Fruit fly (Drosophila melanogaster): ENCODE results near the gene Nrx-1.

The Nrx-1 gene

DNA sequence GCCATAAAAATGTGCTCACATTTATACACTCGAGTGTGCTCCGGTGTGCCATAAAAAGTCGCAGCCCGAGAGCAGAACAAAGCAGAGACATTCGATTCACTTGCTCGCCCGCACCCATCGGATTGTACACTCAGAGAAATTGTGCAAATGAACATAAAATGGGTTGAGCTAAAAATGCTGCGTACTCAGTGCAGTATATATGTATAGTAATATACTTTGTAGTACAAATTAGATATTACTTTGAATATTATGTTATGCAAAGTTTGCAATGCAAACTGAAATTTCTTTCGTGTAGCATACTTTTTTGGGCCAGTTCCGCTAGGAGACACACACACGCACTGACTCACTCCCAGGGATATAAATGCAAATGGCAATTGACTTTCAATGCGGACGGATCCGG, 35.3 kb downstream of the Nrx-1 start (continued):
- TF ChIP-seq Fer3 (tag; optimal IDR thresholded peaks at IDR 0.05) = peak; percentile 17
- TF ChIP-seq Kr (GFP tag; optimal IDR thresholded peaks at IDR 0.05) = no peak
- TF ChIP-seq CG2120 (GFP tag; optimal IDR thresholded peaks at IDR 0.05) = peak; percentile 58
- no peak for TF ChIP-seq CG12744 (GFP tag; optimal IDR thresholded peaks at IDR 0.05)
- peak; percentile 24 for TF ChIP-seq PHDP (tag; optimal IDR thresholded peaks at IDR 0.05)
- TF ChIP-seq vfl (GFP tag; optimal IDR thresholded peaks at IDR 0.05) = no peak
- TF ChIP-seq Hr51 (GFP tag; optimal IDR thresholded peaks at IDR 0.05) = peak in 1 of 2 experiments; percentile 37
- no peak for TF ChIP-seq chinmo (GFP tag; IDR thresholded peaks at IDR 0.05; ENCODE audit: partially characterized antibody)
- peak; percentile 18; the same call in 1 of the 2 replicates for TF ChIP-seq lmd (GFP tag; IDR thresholded peaks at IDR 0.05)
- no peak for TF ChIP-seq CG10462 (GFP tag; optimal IDR thresholded peaks at IDR 0.05)
- 0 out of 3 replicates have a peak, but pooled peaks have one; percentile 22 for TF ChIP-seq Aef1 (GFP tag; IDR thresholded peaks at IDR 0.05)
- TF ChIP-seq p53 (GFP tag; optimal IDR thresholded peaks at IDR 0.05) = no peak
- no peak for TF ChIP-seq stc (GFP tag; IDR thresholded peaks at IDR 0.05)
- no peak for TF ChIP-seq chn (GFP tag; optimal IDR thresholded peaks at IDR 0.05)
- no peak for TF ChIP-seq CG10321 (GFP tag; IDR thresholded peaks at IDR 0.05)
- peak; percentile 22 for TF ChIP-seq lilli (GFP tag; optimal IDR thresholded peaks at IDR 0.05)
- no peak for TF ChIP-seq CG14860 (GFP tag; IDR thresholded peaks at IDR 0.05; ENCODE audit: partially characterized antibody)
- TF ChIP-seq maf-S (GFP tag; optimal IDR thresholded peaks at IDR 0.05) = no peak
- TF ChIP-seq Lhr (GFP tag; optimal IDR thresholded peaks at IDR 0.05) = no peak
- no peak for TF ChIP-seq fu2 (GFP tag; optimal IDR thresholded peaks at IDR 0.05)
- TF ChIP-seq slou (GFP tag; optimal IDR thresholded peaks at IDR 0.05) = no peak
- TF ChIP-seq prd (optimal IDR thresholded peaks at IDR 0.05) = no peak
- TF ChIP-seq prd (GFP tag; IDR thresholded peaks at IDR 0.05) = peak; percentile 40; the same call in 1 of the 3 replicates
- no peak for TF ChIP-seq CTCF (GFP tag; optimal IDR thresholded peaks at IDR 0.05)
- no peak for TF ChIP-seq abd-A (tag; optimal IDR thresholded peaks at IDR 0.05)
- no peak for TF ChIP-seq Dfd (GFP tag; optimal IDR thresholded peaks at IDR 0.05)
- peak; percentile 61 for TF ChIP-seq Hmr (GFP tag; optimal IDR thresholded peaks at IDR 0.05)
- no peak for TF ChIP-seq insv (GFP tag; optimal IDR thresholded peaks at IDR 0.05)
- 0 out of 2 replicates have a peak, but pooled peaks have one; percentile 35 for TF ChIP-seq Atf6 (GFP tag; IDR thresholded peaks at IDR 0.05)
- no peak for TF ChIP-seq dm (GFP tag; optimal IDR thresholded peaks at IDR 0.05)
- peak; percentile 17 for TF ChIP-seq CG10147 (GFP tag; optimal IDR thresholded peaks at IDR 0.05)
- TF ChIP-seq Hsf (GFP tag; optimal IDR thresholded peaks at IDR 0.05) = no peak
- TF ChIP-seq CG11696 (GFP tag; IDR thresholded peaks at IDR 0.05) = no peak
- no peak for TF ChIP-seq CG8290 (GFP tag; optimal IDR thresholded peaks at IDR 0.05)
- TF ChIP-seq CG8290 (tag; optimal IDR thresholded peaks at IDR 0.05) = peak in 1 of 2 experiments; percentile 65
- TF ChIP-seq CG5245 (GFP tag; optimal IDR thresholded peaks at IDR 0.05) = no peak
- TF ChIP-seq Dref (GFP tag; IDR thresholded peaks at IDR 0.05) = no peak
- no peak for TF ChIP-seq NK7.1 (GFP tag; optimal IDR thresholded peaks at IDR 0.05)
- peak; percentile 37 for TF ChIP-seq grau (tag; optimal IDR thresholded peaks at IDR 0.05)
- 0 out of 3 replicates have a peak, but pooled peaks have one; percentile 26 for TF ChIP-seq dysf (GFP tag; IDR thresholded peaks at IDR 0.05)
- TF ChIP-seq CG15514 (GFP tag; optimal IDR thresholded peaks at IDR 0.05) = peak; percentile 17
- TF ChIP-seq Dp (GFP tag; optimal IDR thresholded peaks at IDR 0.05) = no peak
- peak; percentile 33; the same call in 1 of the 2 replicates for TF ChIP-seq E2f1 (GFP tag; IDR thresholded peaks at IDR 0.05)
- peak; percentile 19 for TF ChIP-seq CG15269 (tag; optimal IDR thresholded peaks at IDR 0.05)
- peak; percentile 12 for TF ChIP-seq NfI (GFP tag; optimal IDR thresholded peaks at IDR 0.05)
- TF ChIP-seq CG10979 (tag; optimal IDR thresholded peaks at IDR 0.05) = no peak
- TF ChIP-seq esg (GFP tag; conservative IDR thresholded peaks at IDR 0.05) = no peak
- TF ChIP-seq slbo (GFP tag; IDR thresholded peaks at IDR 0.05) = peak; percentile 45; the same call in 1 of the 2 replicates
- TF ChIP-seq CG11723 (GFP tag; optimal IDR thresholded peaks at IDR 0.05) = no peak
- TF ChIP-seq CG4707 (GFP tag; optimal IDR thresholded peaks at IDR 0.05) = no peak
- no peak for TF ChIP-seq Ssrp (tag; optimal IDR thresholded peaks at IDR 0.05)
- TF ChIP-seq C15 (GFP tag; IDR thresholded peaks at IDR 0.05) = no peak

All from whole organism, embryonic.